Fruit fly (Drosophila melanogaster) Kc167 (cell line): Measurements from ENCODE around the gene Rb97D.

ENCODE experiments used
- Myc ChIP-seq: fragments of >200 bp; optimal IDR thresholded peaks from 2 replicates; lab custom pipeline; 2017; ENCODE audit warnings: missing external identifiers
- Sin3A ChIP-seq: fragments of >200 bp; optimal IDR thresholded peaks from 2 replicates; lab custom pipeline; 2018; ENCODE audit warnings: missing external identifiers
- h ChIP-seq: fragments of >200 bp; optimal IDR thresholded peaks from 3 replicates; lab custom pipeline; 2018; ENCODE audit warnings: missing external identifiers
- insv ChIP-seq: fragments of >200 bp; optimal IDR thresholded peaks from 3 replicates; lab custom pipeline; 2018; ENCODE audit warnings: missing external identifiers
- psq ChIP-seq: fragments of >200 bp; optimal IDR thresholded peaks from 2 replicates; lab custom pipeline; 2017; ENCODE audit warnings: missing external identifiers

- no peak for TF ChIP-seq psq (lab: Kevin White, UChicago)
- no peak for TF ChIP-seq insv (lab: Kevin White, UChicago)
- TF ChIP-seq h = no peak
- TF ChIP-seq Sin3A (lab: Kevin White, UChicago) = no peak
- no peak for TF ChIP-seq Myc (lab: Kevin White, UChicago)
Observed at dm6 chr3R:26915463-26915925, 40.0 kb upstream of the Rb97D start, which contains the start of gene CG46339.
